Worm (Caenorhabditis elegans) whole organism, late embryonic: ENCODE results near the gene F18A11.3.
"Not testable (repeated sequence)": the region's sequence is repeated elsewhere in the genome, so short reads cannot be mapped to it uniquely, and the experiment has no call there.

Experiments used
- F13H6.1 ChIP-seq: sonication (generic microtip); optimal IDR thresholded peaks from 2 replicates; lab custom pipeline; 2016; ENCODE audit warnings: missing genetic modification characterization, missing compliant biosample characterization
- T23F11.4 ChIP-seq: fragments of 200-800 bp; sonication (Bioruptor generic); optimal IDR thresholded peaks from 2 replicates; lab custom pipeline; 2018; ENCODE audit warnings: mild to moderate bottlenecking, missing genetic modification characterization, missing compliant biosample characterization
- Y22D7AL.16 ChIP-seq: sonication (generic microtip); optimal IDR thresholded peaks from 2 replicates; lab custom pipeline; 2016; ENCODE audit warnings: missing genetic modification characterization, missing compliant biosample characterization
- ahr-1 ChIP-seq: sonication (generic microtip); optimal IDR thresholded peaks from 2 replicates; lab custom pipeline; 2016; ENCODE audit warnings: missing genetic modification characterization, missing compliant biosample characterization
- ceh-14 ChIP-seq: sonication (generic microtip); optimal IDR thresholded peaks from 2 replicates; lab custom pipeline; 2016; ENCODE audit warnings: missing genotype, missing genetic modification characterization, missing compliant biosample characterization
- ceh-18 ChIP-seq: sonication (generic microtip); optimal IDR thresholded peaks from 2 replicates; lab custom pipeline; 2016; ENCODE audit warnings: missing genetic modification characterization, missing compliant biosample characterization
- ceh-2 ChIP-seq: sonication (generic microtip); optimal IDR thresholded peaks from 2 replicates; lab custom pipeline; 2016; ENCODE audit warnings: missing genotype, missing genetic modification characterization, missing compliant biosample characterization
- ceh-22 ChIP-seq: sonication (generic microtip); optimal IDR thresholded peaks from 2 replicates; lab custom pipeline; 2017; ENCODE audit warnings: missing biosample characterization, missing genetic modification characterization
- ceh-30 ChIP-seq: fragments of 150-350 bp; optimal IDR thresholded peaks from 2 replicates; lab custom pipeline; 2014; ENCODE audit warnings: missing biosample characterization, missing genetic modification characterization
- ceh-31 ChIP-seq: sonication (generic microtip); optimal IDR thresholded peaks from 2 replicates; lab custom pipeline; 2016; ENCODE audit warnings: missing genetic modification characterization, missing compliant biosample characterization
- ceh-45 ChIP-seq: fragments of 200-800 bp; sonication (Bioruptor generic); IDR thresholded peaks from 2 replicates; pipeline ENCODE4 v1.3.6; 2022; ENCODE audit warnings: missing genetic modification reagents, missing genetic modification characterization, missing compliant biosample characterization
- ceh-6 ChIP-seq: fragments of 200-800 bp; sonication (Bioruptor generic); optimal IDR thresholded peaks from 2 replicates; lab custom pipeline; 2018; ENCODE audit warnings: mild to moderate bottlenecking, missing genetic modification characterization, missing compliant biosample characterization
- che-1 ChIP-seq: sonication (generic microtip); optimal IDR thresholded peaks from 2 replicates; lab custom pipeline; 2016; ENCODE audit warnings: mild to moderate bottlenecking, missing genetic modification characterization, missing compliant biosample characterization
- dve-1 ChIP-seq: sonication (generic microtip); optimal IDR thresholded peaks from 2 replicates; lab custom pipeline; 2017; ENCODE audit warnings: antibody characterized with exemption, mild to moderate bottlenecking, missing genetic modification characterization, missing compliant biosample characterization
- elt-2 ChIP-seq: sonication (generic microtip); optimal IDR thresholded peaks from 2 replicates; lab custom pipeline; 2016; ENCODE audit warnings: missing genetic modification reagents, missing genetic modification characterization, missing compliant biosample characterization
- elt-4 ChIP-seq: sonication (generic microtip); optimal IDR thresholded peaks from 2 replicates; lab custom pipeline; 2016; ENCODE audit warnings: missing genetic modification characterization, missing compliant biosample characterization
- ets-4 ChIP-seq: sonication (generic microtip); optimal IDR thresholded peaks from 2 replicates; lab custom pipeline; 2016; ENCODE audit warnings: missing genetic modification characterization, missing compliant biosample characterization
- eyg-1 ChIP-seq: sonication (generic microtip); optimal IDR thresholded peaks from 2 replicates; lab custom pipeline; 2016; ENCODE audit warnings: missing genotype, missing genetic modification characterization, missing compliant biosample characterization
- fkh-10 ChIP-seq: fragments of 150-350 bp; optimal IDR thresholded peaks from 2 replicates; lab custom pipeline; 2014; ENCODE audit warnings: missing biosample characterization, missing genetic modification reagents, missing genetic modification characterization
- hlh-30 ChIP-seq: sonication (generic microtip); optimal IDR thresholded peaks from 2 replicates; lab custom pipeline; 2017; ENCODE audit warnings: antibody characterized with exemption, missing genetic modification characterization, missing compliant biosample characterization; ENCODE audit not compliant: insufficient read depth
- hlh-8 ChIP-seq: sonication (generic microtip); optimal IDR thresholded peaks from 2 replicates; lab custom pipeline; 2016; ENCODE audit warnings: missing genotype, missing genetic modification characterization, missing compliant biosample characterization
- madf-2 ChIP-seq: sonication (generic microtip); optimal IDR thresholded peaks from 2 replicates; lab custom pipeline; 2017; ENCODE audit warnings: missing genetic modification characterization, missing compliant biosample characterization
- nfya-1 ChIP-seq: sonication (generic microtip); optimal IDR thresholded peaks from 2 replicates; lab custom pipeline; 2017; ENCODE audit warnings: missing genetic modification characterization, mild to moderate bottlenecking, missing compliant biosample characterization, antibody characterized with exemption, moderate library complexity
- nhr-11 ChIP-seq: fragments of 150-350 bp; optimal IDR thresholded peaks from 2 replicates; lab custom pipeline; 2014; ENCODE audit warnings: missing biosample characterization, missing genetic modification characterization
- npax-4 ChIP-seq: sonication (generic microtip); optimal IDR thresholded peaks from 2 replicates; lab custom pipeline; 2016; ENCODE audit warnings: missing genetic modification characterization, missing compliant biosample characterization
- odd-2 ChIP-seq: sonication (generic microtip); optimal IDR thresholded peaks from 2 replicates; lab custom pipeline; 2017; ENCODE audit warnings: antibody characterized with exemption, mild to moderate bottlenecking, missing genetic modification characterization, missing compliant biosample characterization
- pag-3 ChIP-seq: sonication (generic microtip); optimal IDR thresholded peaks from 2 replicates; lab custom pipeline; 2016; ENCODE audit warnings: missing compliant biosample characterization, missing genetic modification characterization, borderline replicate concordance
- pax-1 ChIP-seq: fragments of 150-350 bp; optimal IDR thresholded peaks from 2 replicates; lab custom pipeline; 2014; ENCODE audit warnings: missing biosample characterization, missing genetic modification characterization
- ref-2 ChIP-seq: sonication (generic microtip); optimal IDR thresholded peaks from 2 replicates; lab custom pipeline; 2016; ENCODE audit warnings: missing genetic modification characterization, missing compliant biosample characterization
- rnt-1 ChIP-seq: sonication (generic microtip); optimal IDR thresholded peaks from 2 replicates; lab custom pipeline; 2016; ENCODE audit warnings: missing genetic modification characterization, missing compliant biosample characterization
- sdc-2 ChIP-seq: sonication (generic microtip); optimal IDR thresholded peaks from 2 replicates; lab custom pipeline; 2016; ENCODE audit warnings: missing genotype, missing genetic modification characterization, missing compliant biosample characterization
- sox-2 ChIP-seq: fragments of 200-800 bp; sonication (Bioruptor generic); IDR thresholded peaks from 2 replicates; pipeline ENCODE4 v1.3.6; 2022; ENCODE audit warnings: missing genetic modification reagents, missing genetic modification characterization, missing compliant biosample characterization
- sox-4 ChIP-seq: sonication (generic microtip); optimal IDR thresholded peaks from 2 replicates; lab custom pipeline; 2017; ENCODE audit warnings: mild to moderate bottlenecking, missing genetic modification characterization, inconsistent platforms, missing compliant biosample characterization
- tbx-2 ChIP-seq: sonication (generic microtip); optimal IDR thresholded peaks from 2 replicates; lab custom pipeline; 2016; ENCODE audit warnings: missing genetic modification characterization, missing compliant biosample characterization
- tbx-7 ChIP-seq: sonication (generic microtip); optimal IDR thresholded peaks from 2 replicates; lab custom pipeline; 2016; ENCODE audit warnings: missing genotype, missing genetic modification characterization, missing compliant biosample characterization
- unc-42 ChIP-seq: sonication (generic microtip); optimal IDR thresholded peaks from 2 replicates; lab custom pipeline; 2016; ENCODE audit warnings: missing genotype, missing genetic modification characterization, missing compliant biosample characterization
- unc-55 ChIP-seq: sonication (generic microtip); optimal IDR thresholded peaks from 2 replicates; lab custom pipeline; 2017; ENCODE audit warnings: missing biosample characterization, missing genetic modification reagents, missing genetic modification characterization
- unc-86 ChIP-seq: sonication (generic microtip); optimal IDR thresholded peaks from 2 replicates; lab custom pipeline; 2016; ENCODE audit warnings: missing genetic modification characterization, missing compliant biosample characterization
- zip-5 ChIP-seq: sonication (generic microtip); optimal IDR thresholded peaks from 2 replicates; lab custom pipeline; 2016; ENCODE audit warnings: missing genetic modification characterization, missing compliant biosample characterization

F18A11.3 gene

DNA sequence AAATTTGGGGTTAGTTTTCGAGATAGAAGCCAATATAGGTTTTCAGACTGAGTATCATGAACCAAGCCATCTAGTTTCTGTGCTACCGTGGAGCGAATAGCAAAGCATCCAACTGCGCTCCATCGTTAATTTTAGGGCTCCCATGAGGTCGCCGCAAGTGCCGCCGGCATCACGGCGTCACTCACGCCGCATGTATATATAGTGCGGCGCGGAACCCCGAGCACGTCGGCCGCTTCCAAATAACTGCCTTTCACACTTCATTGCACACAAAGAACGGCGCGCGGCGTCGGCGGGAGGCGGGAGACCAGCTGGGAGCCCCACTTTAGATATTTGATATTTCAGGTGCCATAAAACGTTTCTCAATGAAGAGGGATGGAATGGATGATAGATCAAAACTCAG, 13.4 kb upstream of the F18A11.3 start:
- TF ChIP-seq che-1 (tag; lab: Kevin White, UChicago) (no peak), eyg-1 (tag; lab: Kevin White, UChicago) (no peak), madf-2 (no peak), ref-2 (tag; lab: Kevin White, UChicago) (no peak), hlh-30 (no peak), ceh-6 (no peak), tbx-7 (tag; lab: Kevin White, UChicago) (no peak), hlh-8 (tag; lab: Kevin White, UChicago) (no peak), ceh-18 (tag; lab: Kevin White, UChicago) (no peak)
- TF ChIP-seq, all 69 proteins: peak for 0

- not testable (repeated sequence) for TF ChIP-seq eyg-1, pag-3, Y22D7AL.16 (tag; lab: Kevin White, UChicago)
Observed at ce11 chrII:13047609-13048008, 11.0 kb upstream of the F18A11.3 start, which contains the start of gene F42G4.2. F42G4.2 (plus strand) TSS chrII:13047909.

DNA sequence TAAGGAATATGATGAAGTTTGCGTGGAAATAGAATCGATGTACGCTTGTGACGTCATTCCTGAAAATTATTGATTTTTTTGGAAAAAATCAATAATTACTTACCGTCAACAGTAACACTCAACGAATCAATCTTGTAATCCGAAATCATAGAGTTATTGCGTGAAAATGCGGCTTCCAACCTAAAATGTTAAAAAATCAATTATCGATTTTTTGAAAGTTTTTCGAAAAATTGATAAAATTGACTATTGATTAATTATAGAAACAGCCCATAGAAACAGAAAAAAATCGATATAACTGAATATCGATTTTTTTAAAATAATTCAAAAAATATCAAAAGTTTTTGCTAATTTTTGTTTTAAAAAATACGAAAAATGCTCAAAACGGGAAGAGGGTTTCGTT, 10.5 kb upstream of the F18A11.3 start, which contains the start of gene F42G4.7:
Gene F42G4.7 (minus strand): TSS at position 185 of the 400 bp plus-strand sequence.
- not testable (repeated sequence) for TF ChIP-seq sox-4 (tag; lab: Kevin White, UChicago); ref-2 (tag; lab: Kevin White, UChicago); ets-4

DNA sequence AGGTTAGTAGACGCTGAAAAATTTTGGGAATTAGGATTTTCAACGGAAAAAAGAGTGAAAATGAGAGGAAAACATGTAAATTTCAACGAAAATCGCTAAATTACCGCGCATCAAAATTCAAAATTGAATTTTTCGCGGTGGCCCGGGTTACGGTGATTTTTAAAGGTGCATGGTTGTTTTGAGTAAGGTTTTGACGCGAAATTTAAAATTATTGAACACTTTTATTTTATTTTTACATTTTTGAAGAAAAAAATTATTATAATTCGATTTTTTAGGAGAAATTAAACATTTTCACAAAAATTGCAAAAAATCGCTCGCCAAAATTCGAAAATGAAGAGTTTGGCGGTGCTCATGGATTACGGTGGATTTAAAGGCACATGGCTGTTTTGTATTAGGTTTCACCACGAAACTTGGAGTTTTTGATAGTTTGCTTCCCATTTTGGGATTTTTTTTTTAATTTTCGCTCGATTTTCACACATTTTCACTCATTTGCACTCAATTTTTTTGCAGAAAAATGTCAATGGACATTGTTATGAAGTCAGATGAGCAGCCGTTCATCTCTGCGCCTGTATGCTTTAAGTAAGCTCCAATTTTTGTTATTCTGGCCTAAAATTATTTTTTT, 6.9 kb upstream of the F18A11.3 start, which contains the start of gene puf-6:
Gene puf-6 (minus strand): TSS at position 13 of the 622 bp plus-strand sequence.
- TF ChIP-seq elt-2, Y22D7AL.16, elt-4 (tag; lab: Kevin White, UChicago): not testable (repeated sequence)

DNA sequence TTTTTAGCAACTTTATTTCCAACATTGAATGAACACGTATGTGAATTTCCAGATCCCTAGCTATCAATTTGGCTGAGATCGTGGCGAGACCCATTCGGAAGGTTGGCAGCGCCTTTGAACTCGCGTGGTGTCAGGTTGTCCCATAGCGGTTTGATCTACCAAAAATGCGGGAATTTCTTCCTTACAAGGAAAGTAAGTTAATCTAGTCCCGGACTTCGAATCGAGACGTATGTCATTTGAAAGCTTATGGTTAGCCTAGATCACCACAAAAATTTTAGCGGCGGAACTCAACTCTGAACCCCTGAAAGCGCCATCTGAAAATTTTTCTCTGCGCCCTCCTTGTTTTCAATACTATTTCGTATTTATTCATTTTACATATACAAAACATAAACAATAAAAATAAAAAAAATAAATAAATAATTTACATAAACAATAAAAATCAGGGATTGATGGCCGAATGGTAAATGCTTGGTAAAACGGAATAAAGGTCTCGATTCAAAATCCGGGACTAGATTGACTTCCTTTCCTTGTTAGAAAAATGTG, 4.9 kb downstream of the F18A11.3 start, which contains the start of gene F18A11.2:
Gene F18A11.2 (plus strand): TSS at position 51 of the 543 bp plus-strand sequence.
- not testable (repeated sequence) for TF ChIP-seq sox-4 (tag; lab: Kevin White, UChicago); ahr-1 (tag; lab: Kevin White, UChicago); ceh-45 (GFP tag; lab: Robert Waterston, UW)

ce11 chrII:13030567-13031188, 6.0 kb downstream of the F18A11.3 start:
- TF ChIP-seq unc-55, result peak; percentile 39
- no peak for TF ChIP-seq pag-3 (tag; lab: Kevin White, UChicago)
- no peak for TF ChIP-seq sdc-2
- no peak for TF ChIP-seq ceh-22 (tag; lab: Kevin White, UChicago)
- TF ChIP-seq dve-1 (tag; lab: Kevin White, UChicago), result peak; percentile 69
- TF ChIP-seq unc-86 (tag; lab: Kevin White, UChicago), result no peak
- no peak for TF ChIP-seq sox-2
- TF ChIP-seq ceh-14 (tag; lab: Kevin White, UChicago), result no peak
- TF ChIP-seq fkh-10 (GFP tag; lab: Kevin White, UChicago), result no peak
- no peak for TF ChIP-seq T23F11.4
- no peak for TF ChIP-seq ceh-30 (tag; lab: Kevin White, UChicago)
- TF ChIP-seq ceh-31 (tag; lab: Kevin White, UChicago), result peak; percentile 18
- peak; percentile 25 for TF ChIP-seq ets-4
- no peak for TF ChIP-seq zip-5 (tag; lab: Kevin White, UChicago)
- peak; percentile 80 for TF ChIP-seq nfya-1 (tag; lab: Kevin White, UChicago)
- no peak for TF ChIP-seq pax-1
- no peak for TF ChIP-seq nhr-11 (tag; lab: Kevin White, UChicago)
- TF ChIP-seq rnt-1 (tag; lab: Kevin White, UChicago), result no peak
- peak; percentile 7 for TF ChIP-seq elt-2 (tag; lab: Kevin White, UChicago)
- peak; percentile 4 for TF ChIP-seq ceh-2 (tag; lab: Kevin White, UChicago)
- TF ChIP-seq npax-4 (tag; lab: Kevin White, UChicago), result no peak
- no peak for TF ChIP-seq odd-2 (tag; lab: Kevin White, UChicago)
- TF ChIP-seq unc-42 (tag; lab: Kevin White, UChicago), result no peak
- TF ChIP-seq F13H6.1 (tag; lab: Kevin White, UChicago), result peak; percentile 20
- peak; percentile 55 for TF ChIP-seq tbx-2
